Worm (Caenorhabditis elegans) whole organism, L4 larva: ENCODE data around the gene dmsr-15.

Experiments
- D1046.2 ChIP-seq: fragments of 200-800 bp; sonication (Bioruptor generic); IDR thresholded peaks from 2 replicates; pipeline ENCODE4 v1.3.6; 2022; ENCODE audit warnings: missing genetic modification characterization, missing compliant biosample characterization
- F26F4.8 ChIP-seq: fragments of 200-800 bp; sonication (Bioruptor generic); conservative IDR thresholded peaks from 2 replicates; pipeline ENCODE4 v1.3.6; 2022; ENCODE audit warnings: missing genetic modification characterization, missing compliant biosample characterization
- F37D6.2 ChIP-seq: sonication (generic microtip); optimal IDR thresholded peaks from 2 replicates; lab custom pipeline; 2016; ENCODE audit warnings: mild to moderate bottlenecking, missing genetic modification characterization, missing compliant biosample characterization
- F44E2.7 ChIP-seq: fragments of 200-800 bp; sonication (Bioruptor generic); IDR thresholded peaks from 2 replicates; pipeline ENCODE4 v2.1.2; 2022; ENCODE audit warnings: missing genetic modification characterization, missing compliant biosample characterization
- F49E8.2 ChIP-seq: sonication (generic microtip); optimal IDR thresholded peaks from 2 replicates; lab custom pipeline; 2016; ENCODE audit warnings: missing compliant biosample characterization, mild to moderate bottlenecking, missing genetic modification characterization, borderline replicate concordance
- R02D3.7 ChIP-seq: fragments of 150-350 bp; sonication (generic microtip); optimal IDR thresholded peaks from 3 replicates; lab custom pipeline; 2014; ENCODE audit warnings: missing biosample characterization, missing genetic modification characterization
- T26A8.4 ChIP-seq: fragments of 200-800 bp; sonication (Bioruptor generic); IDR thresholded peaks from 2 replicates; pipeline ENCODE4 v1.3.6; 2022; ENCODE audit warnings: missing genetic modification characterization, missing compliant biosample characterization
- Y48G9A.11 ChIP-seq: fragments of 200-800 bp; sonication (Bioruptor generic); IDR thresholded peaks from 2 replicates; pipeline ENCODE4 v1.3.6; 2022; ENCODE audit warnings: missing genetic modification reagents, missing genetic modification characterization, missing compliant biosample characterization
- ZK546.5 ChIP-seq, 2 experiments: sonication (generic microtip); optimal IDR thresholded peaks; 2 replicates each; lab custom pipeline; 2017; ENCODE audit warnings: missing biosample characterization in 2 of 2, missing genetic modification characterization in 2 of 2
- ama-1 ChIP-seq: fragments of 150-350 bp; optimal IDR thresholded peaks from 2 replicates; lab custom pipeline; 2014; ENCODE audit warnings: inconsistent platforms, mixed read lengths
- ceh-20 ChIP-seq: fragments of 200-800 bp; sonication (Bioruptor generic); IDR thresholded peaks from 2 replicates; pipeline ENCODE4 v1.3.6; 2022; ENCODE audit warnings: missing genetic modification reagents, missing genetic modification characterization, missing compliant biosample characterization
- ceh-82 ChIP-seq: sonication (generic microtip); optimal IDR thresholded peaks from 2 replicates; lab custom pipeline; 2017; ENCODE audit warnings: missing biosample characterization, missing genetic modification characterization
- daf-12 ChIP-seq: fragments of 150-350 bp; optimal IDR thresholded peaks from 2 replicates; lab custom pipeline; 2014; ENCODE audit warnings: missing biosample characterization, missing genetic modification reagents, missing genetic modification characterization
- daf-19 ChIP-seq: fragments of 200-800 bp; sonication (Bioruptor generic); conservative IDR thresholded peaks from 2 replicates; pipeline ENCODE4 v1.3.6; 2022; ENCODE audit warnings: missing genetic modification characterization, missing compliant biosample characterization
- daf-8 ChIP-seq: fragments of 200-800 bp; sonication (Bioruptor generic); IDR thresholded peaks from 2 replicates; pipeline ENCODE4 v1.3.6; 2022; ENCODE audit warnings: missing genetic modification characterization, missing compliant biosample characterization
- dpl-1 ChIP-seq: fragments of 150-350 bp; optimal IDR thresholded peaks from 2 replicates; lab custom pipeline; 2014; ENCODE audit warnings: missing biosample characterization, missing genetic modification reagents, missing genetic modification characterization
- duxl-1 ChIP-seq: sonication (generic microtip); optimal IDR thresholded peaks from 2 replicates; lab custom pipeline; 2016; ENCODE audit warnings: mild to moderate bottlenecking, missing genetic modification characterization, moderate library complexity, missing compliant biosample characterization; ENCODE audit not compliant: poor library complexity
- dve-1 ChIP-seq: sonication (generic microtip); optimal IDR thresholded peaks from 2 replicates; lab custom pipeline; 2017; ENCODE audit warnings: antibody characterized with exemption, mild to moderate bottlenecking, missing genetic modification characterization, missing compliant biosample characterization; ENCODE audit not compliant: insufficient read depth
- gei-8 ChIP-seq: fragments of 200-800 bp; sonication (Bioruptor generic); optimal IDR thresholded peaks from 2 replicates; lab custom pipeline; 2018; ENCODE audit warnings: mild to moderate bottlenecking, missing genetic modification characterization, missing compliant biosample characterization
- hif-1 ChIP-seq, 2 experiments: sonication (generic microtip); optimal IDR thresholded peaks; 2 replicates each; lab custom pipeline; 2016 to 2017; ENCODE audit warnings: missing compliant biosample characterization in 2 of 2, missing genetic modification characterization in 2 of 2, missing genetic modification reagents in 2 of 2, missing genotype in 2 of 2, mild to moderate bottlenecking in 1 of 2
- hlh-11 ChIP-seq: fragments of 200-800 bp; sonication (Bioruptor generic); optimal IDR thresholded peaks from 2 replicates; lab custom pipeline; 2018; ENCODE audit warnings: mild to moderate bottlenecking, missing genetic modification characterization, missing compliant biosample characterization
- hlh-30 ChIP-seq: sonication (generic microtip); optimal IDR thresholded peaks from 2 replicates; lab custom pipeline; 2017; ENCODE audit warnings: antibody characterized with exemption, mild to moderate bottlenecking, missing genetic modification characterization, missing compliant biosample characterization; ENCODE audit not compliant: insufficient read depth
- hmg-1.1 ChIP-seq: fragments of 200-800 bp; sonication (Bioruptor generic); IDR thresholded peaks from 2 replicates; pipeline ENCODE4 v1.3.6; 2022; ENCODE audit warnings: missing genetic modification reagents, missing genetic modification characterization, missing compliant biosample characterization
- lim-7 ChIP-seq: fragments of 200-800 bp; sonication (Bioruptor generic); IDR thresholded peaks from 2 replicates; pipeline ENCODE4 v1.3.6; 2022; ENCODE audit warnings: missing genetic modification characterization, missing compliant biosample characterization
- mdl-1 ChIP-seq, 2 experiments: fragments of 150-350 bp in 1 of 2; sonication (generic microtip) in 1 of 2; optimal IDR thresholded peaks; 2 replicates each; lab custom pipeline; 2014 to 2017; ENCODE audit warnings: missing biosample characterization in 2 of 2, missing genetic modification characterization in 2 of 2
- mep-1 ChIP-seq: fragments of 150-350 bp; sonication (generic microtip); optimal IDR thresholded peaks from 3 replicates; lab custom pipeline; 2014; ENCODE audit warnings: missing biosample characterization, missing genetic modification characterization
- mxl-2 ChIP-seq: fragments of 200-800 bp; sonication (Bioruptor generic); conservative IDR thresholded peaks from 2 replicates; pipeline ENCODE4 v1.3.6; 2022; ENCODE audit warnings: missing genetic modification reagents, missing genetic modification characterization, missing compliant biosample characterization
- mxl-3 ChIP-seq: fragments of 200-800 bp; sonication (Bioruptor generic); optimal IDR thresholded peaks from 2 replicates; lab custom pipeline; 2018; ENCODE audit warnings: mild to moderate bottlenecking, missing genetic modification characterization, missing compliant biosample characterization
- nhr-11 ChIP-seq: fragments of 150-350 bp; optimal IDR thresholded peaks from 2 replicates; lab custom pipeline; 2014; ENCODE audit warnings: missing biosample characterization, missing genetic modification characterization
- nhr-25 ChIP-seq: sonication (generic microtip); optimal IDR thresholded peaks from 2 replicates; lab custom pipeline; 2017; ENCODE audit warnings: missing genetic modification characterization, mild to moderate bottlenecking, missing compliant biosample characterization, antibody characterized with exemption, moderate library complexity, borderline replicate concordance; ENCODE audit not compliant: insufficient read depth
- nhr-28 ChIP-seq: fragments of 150-350 bp; optimal IDR thresholded peaks from 2 replicates; lab custom pipeline; 2014; ENCODE audit warnings: missing biosample characterization, missing genetic modification characterization
- nhr-41 ChIP-seq: fragments of 200-800 bp; sonication (Bioruptor generic); IDR thresholded peaks from 2 replicates; pipeline ENCODE4 v1.3.6; 2022; ENCODE audit warnings: missing genetic modification reagents, missing genetic modification characterization, missing compliant biosample characterization
- nhr-77 ChIP-seq: fragments of 150-350 bp; optimal IDR thresholded peaks from 2 replicates; lab custom pipeline; 2014; ENCODE audit warnings: missing biosample characterization, missing genetic modification characterization
- rbr-2 ChIP-seq: sonication (generic microtip); optimal IDR thresholded peaks from 2 replicates; lab custom pipeline; 2016; ENCODE audit warnings: missing genotype, missing genetic modification characterization, missing compliant biosample characterization
- set-16 ChIP-seq: fragments of 200-800 bp; sonication (Bioruptor generic); IDR thresholded peaks from 2 replicates; pipeline ENCODE4 v1.3.6; 2022; ENCODE audit warnings: missing genetic modification reagents, missing genetic modification characterization, missing compliant biosample characterization
- unc-130 ChIP-seq: sonication (generic microtip); optimal IDR thresholded peaks from 2 replicates; lab custom pipeline; 2016; ENCODE audit warnings: missing genetic modification reagents, missing genetic modification characterization, missing compliant biosample characterization
- unc-62 ChIP-seq, 3 experiments: fragments of 150-350 bp in 1 of 3; sonication (generic microtip); optimal IDR thresholded peaks in 2 of 3; peaks in 1 of 3; 1 replicate in 1 of 3; 2 replicates in 2 of 3; lab custom pipeline; 2014 to 2017; ENCODE audit warnings: missing biosample characterization in 3 of 3, missing genetic modification characterization in 3 of 3, missing genetic modification reagents in 3 of 3, missing genotype in 1 of 3
- zfp-2 ChIP-seq: sonication (generic microtip); optimal IDR thresholded peaks from 2 replicates; lab custom pipeline; 2016; ENCODE audit warnings: mild to moderate bottlenecking, missing genetic modification characterization, missing compliant biosample characterization
- zfp-3 ChIP-seq: fragments of 200-800 bp; sonication (Bioruptor generic); conservative IDR thresholded peaks from 2 replicates; pipeline ENCODE4 v1.3.6; 2022; ENCODE audit warnings: missing genetic modification reagents, missing genetic modification characterization, missing compliant biosample characterization
- zip-2 ChIP-seq: fragments of 150-350 bp; optimal IDR thresholded peaks from 2 replicates; lab custom pipeline; 2014; ENCODE audit warnings: missing biosample characterization, missing genetic modification characterization

Gene dmsr-15

DNA sequence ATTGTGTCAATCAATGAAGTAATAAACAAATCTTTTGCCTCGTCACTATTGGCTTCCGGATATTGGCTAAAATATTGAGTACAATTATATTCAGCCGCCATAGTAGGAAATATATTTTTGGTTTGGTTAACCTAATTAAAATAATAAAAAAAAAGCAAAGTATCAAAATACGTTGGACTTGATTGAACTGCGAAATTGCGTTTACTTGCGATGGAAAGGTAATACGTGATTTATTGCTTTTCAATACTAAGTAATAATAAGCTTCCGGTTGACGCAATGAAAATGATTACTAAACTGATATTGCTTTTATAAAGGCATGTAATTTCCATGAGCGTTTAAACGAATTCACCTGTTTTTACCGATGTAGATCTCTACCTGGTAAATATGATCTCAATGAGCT is 29.1 kb downstream of the dmsr-15 start, which contains the start of gene dmsr-9:
Gene dmsr-9 (minus strand): TSS at position 101 of the 400 bp plus-strand sequence.
- TF ChIP-seq nhr-11 (tag; lab: Kevin White, UChicago) = no peak
- TF ChIP-seq hlh-30 = no peak
- TF ChIP-seq ama-1 (lab: Kevin White, UChicago) = no peak
- no peak for TF ChIP-seq ZK546.5 (tag; optimal IDR thresholded peaks at IDR 0.05; lab: Kevin White, UChicago)
- TF ChIP-seq nhr-25 (tag; lab: Kevin White, UChicago) = no peak
- no peak for TF ChIP-seq unc-130
- TF ChIP-seq R02D3.7 (tag; lab: Kevin White, UChicago) = no peak
- no peak for TF ChIP-seq F44E2.7 (GFP tag; lab: Robert Waterston, UW)
- TF ChIP-seq hif-1 (tag; optimal IDR thresholded peaks at IDR 0.05; lab: Kevin White, UChicago) = no peak

DNA sequence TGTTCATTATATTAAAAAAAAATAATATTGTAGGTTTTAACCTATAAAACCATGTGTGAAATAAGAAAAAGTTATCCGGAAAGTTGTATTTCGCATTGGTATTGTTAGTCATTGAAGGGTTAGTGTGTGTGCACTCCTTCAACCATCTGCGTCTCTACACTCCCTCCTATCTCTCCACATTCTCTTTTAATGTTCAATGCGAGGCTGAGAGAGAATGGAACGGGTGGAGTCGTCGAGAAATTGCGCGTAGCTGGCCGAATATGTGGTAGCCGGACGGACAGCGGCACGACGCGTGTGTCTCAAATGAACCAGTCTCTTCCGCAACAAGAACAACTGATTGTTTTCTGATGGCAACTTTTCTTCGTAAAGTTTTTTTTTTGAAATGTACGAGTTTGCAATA is 31.8 kb downstream of the dmsr-15 start:
- TF ChIP-seq daf-8 (no peak), mxl-2 (GFP tag; lab: Robert Waterston, UW) (no peak), hlh-11 (tag; lab: Kevin White, UChicago) (no peak), nhr-41 (GFP tag; lab: Robert Waterston, UW) (no peak), T26A8.4 (GFP tag; lab: Robert Waterston, UW) (no peak), gei-8 (no peak), nhr-77 (tag; lab: Kevin White, UChicago) (no peak), D1046.2 (GFP tag; lab: Robert Waterston, UW) (no peak), daf-12 (tag; lab: Kevin White, UChicago) (no peak), unc-62 (GFP tag; optimal IDR thresholded peaks at IDR 0.05 in 1 of 2; lab: Kevin White, UChicago) (no peak), unc-62 (tag; optimal IDR thresholded peaks at IDR 0.05; lab: Kevin White, UChicago) (no peak), ceh-20 (GFP tag; lab: Robert Waterston, UW) (no peak), rbr-2 (tag; lab: Kevin White, UChicago) (peak; percentile 25), mep-1 (tag; lab: Kevin White, UChicago) (peak; percentile 56), nhr-11 (tag; lab: Kevin White, UChicago) (peak; percentile 18), lim-7 (GFP tag; lab: Robert Waterston, UW) (no peak), mdl-1 (tag; optimal IDR thresholded peaks at IDR 0.05; lab: Kevin White, UChicago) (peak in 1 of 2 experiments; percentile 50), mxl-3 (GFP tag; lab: Kevin White, UChicago) (peak; percentile 70), set-16 (GFP tag; lab: Robert Waterston, UW) (no peak), zfp-2 (tag; lab: Kevin White, UChicago) (no peak), zfp-3 (GFP tag; lab: Robert Waterston, UW) (no peak), dpl-1 (GFP tag; lab: Kevin White, UChicago) (peak; percentile 36), Y48G9A.11 (GFP tag; lab: Robert Waterston, UW) (no peak), F26F4.8 (GFP tag; lab: Robert Waterston, UW) (no peak), duxl-1 (tag; lab: Kevin White, UChicago) (no peak), hmg-1.1 (peak; percentile 66), F49E8.2 (tag; lab: Kevin White, UChicago) (no peak), hlh-30 (peak; percentile 0), dve-1 (tag; lab: Kevin White, UChicago) (peak; percentile 24), nhr-28 (tag; lab: Kevin White, UChicago) (peak; percentile 38), ceh-82 (tag; lab: Kevin White, UChicago) (no peak), zip-2 (no peak), F37D6.2 (no peak), daf-19 (GFP tag; lab: Robert Waterston, UW) (no peak), R02D3.7 (tag; lab: Kevin White, UChicago) (no peak)
- TF ChIP-seq, all 104 proteins: peak for 10
